Worm (Caenorhabditis elegans): ENCODE data around the gene mog-3.

- TF ChIP-seq unc-62 (GFP tag; optimal IDR thresholded peaks at IDR 0.05): no peak
- TF ChIP-seq bed-3 (GFP tag; optimal IDR thresholded peaks at IDR 0.05): no peak
- no peak for TF ChIP-seq lsy-2 (tag; optimal IDR thresholded peaks at IDR 0.05)
- TF ChIP-seq ces-1 (GFP tag; optimal IDR thresholded peaks at IDR 0.05): no peak
- no peak for TF ChIP-seq mep-1 (tag; optimal IDR thresholded peaks at IDR 0.05)
- TF ChIP-seq lin-13 (tag; optimal IDR thresholded peaks at IDR 0.05): no peak
- no peak for TF ChIP-seq pha-4 (tag; optimal IDR thresholded peaks at IDR 0.05)
- TF ChIP-seq nhr-28 (tag; optimal IDR thresholded peaks at IDR 0.05): no peak
- no peak for TF ChIP-seq ceh-83 (GFP tag; optimal IDR thresholded peaks at IDR 0.05)
- no peak for TF ChIP-seq blmp-1 (tag; optimal IDR thresholded peaks at IDR 0.05)
- no peak for TF ChIP-seq ztf-11 (tag; optimal IDR thresholded peaks at IDR 0.05)
- TF ChIP-seq M03D4.4 (tag; optimal IDR thresholded peaks at IDR 0.05): no peak
- TF ChIP-seq unc-39 (tag; optimal IDR thresholded peaks at IDR 0.05): no peak
- TF ChIP-seq nhr-237 (tag; optimal IDR thresholded peaks at IDR 0.05): no peak
Observed at ce11 chrIII:5264813-5265212, 43.6 kb upstream of the mog-3 start, which contains the start of gene gro-1.
